Fruit fly (Drosophila melanogaster) Kc167 (cell line): Measurements from ENCODE around the gene CG33269.

Experiments
- Myc ChIP-seq: fragments of >200 bp; optimal IDR thresholded peaks from 2 replicates; lab custom pipeline; 2017; ENCODE audit warnings: missing external identifiers
- Sin3A ChIP-seq: fragments of >200 bp; optimal IDR thresholded peaks from 2 replicates; lab custom pipeline; 2018; ENCODE audit warnings: missing external identifiers
- psq ChIP-seq: fragments of >200 bp; optimal IDR thresholded peaks from 2 replicates; lab custom pipeline; 2017; ENCODE audit warnings: missing external identifiers

DNA sequence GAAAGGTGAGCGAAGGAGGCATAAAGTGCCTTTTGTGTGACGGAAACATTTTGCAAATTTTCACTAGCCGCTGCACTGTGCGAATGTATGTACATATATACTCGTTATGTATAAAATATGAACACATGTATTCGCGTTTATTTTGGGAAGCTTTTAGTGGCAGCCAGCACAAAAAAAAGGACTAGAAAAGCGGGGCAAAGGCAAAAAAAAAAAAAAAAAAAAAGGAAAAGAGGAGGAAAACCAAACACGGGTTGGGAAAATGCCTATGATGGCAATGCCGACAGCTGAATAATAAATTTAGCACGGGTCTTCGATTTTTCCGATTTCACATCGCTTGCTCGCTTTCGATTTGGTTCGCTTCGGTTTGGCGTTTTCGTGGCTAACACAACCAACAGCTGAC, 32.6 kb downstream of the CG33269 start:
- TF ChIP-seq Sin3A: no peak
- no peak for TF ChIP-seq Myc (lab: Kevin White, UChicago)
- TF ChIP-seq psq (lab: Kevin White, UChicago): no peak
